Worm (Caenorhabditis elegans) whole organism, L4/young adult: ENCODE measurements around the gene C01G5.4.

Experiments used
- W03F9.2 ChIP-seq: fragments of 150-350 bp; optimal IDR thresholded peaks from 2 replicates; lab custom pipeline; 2014; ENCODE audit warnings: missing biosample characterization, missing genetic modification characterization
- dao-5 ChIP-seq: sonication (generic microtip); optimal IDR thresholded peaks from 2 replicates; lab custom pipeline; 2016; ENCODE audit warnings: missing genotype, missing genetic modification characterization, moderate library complexity, missing compliant biosample characterization
- him-1 ChIP-seq: sonication (generic microtip); optimal IDR thresholded peaks from 2 replicates; lab custom pipeline; 2016; ENCODE audit warnings: missing genotype, missing genetic modification reagents, missing genetic modification characterization, missing compliant biosample characterization

Gene C01G5.4

ce11 chrIV:6560434-6560833 is 28.9 kb downstream of the C01G5.4 start, which contains the start of gene best-9:
Gene best-9, plus strand, starts transcription at chrIV:6560734.
- no peak for TF ChIP-seq dao-5 (tag; lab: Kevin White, UChicago)
- TF ChIP-seq him-1 (tag; lab: Kevin White, UChicago) = no peak
- no peak for TF ChIP-seq W03F9.2

DNA sequence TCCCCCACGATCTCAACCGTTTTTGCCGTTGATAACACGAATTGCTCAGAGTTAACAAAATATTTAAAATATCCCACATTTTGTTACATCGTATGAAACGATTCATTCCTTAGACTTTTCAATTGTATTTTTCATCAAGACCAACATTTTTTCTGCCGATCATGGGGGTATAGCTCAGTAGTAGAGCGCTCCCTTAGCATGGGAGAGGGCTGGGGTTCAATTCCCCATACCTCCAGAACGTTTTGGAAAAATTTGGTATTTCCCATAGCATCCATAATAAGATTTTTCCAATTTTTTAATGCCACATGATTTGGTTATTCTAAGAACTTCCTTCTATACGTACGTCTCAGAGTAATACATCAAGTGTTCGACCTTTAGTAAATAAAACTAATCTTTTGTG is 30.5 kb downstream of the C01G5.4 start:
- TF ChIP-seq W03F9.2 = no peak
- TF ChIP-seq him-1 (tag; lab: Kevin White, UChicago) = no peak
- TF ChIP-seq dao-5 (tag; lab: Kevin White, UChicago) = no peak

ce11 chrIV:6565605-6566004 is 34.1 kb downstream of the C01G5.4 start:
- no peak for TF ChIP-seq dao-5 (tag; lab: Kevin White, UChicago)
- TF ChIP-seq W03F9.2 = no peak
- TF ChIP-seq him-1 (tag; lab: Kevin White, UChicago) = no peak

- TF ChIP-seq W03F9.2 (no peak), him-1 (tag; lab: Kevin White, UChicago) (no peak), dao-5 (tag; lab: Kevin White, UChicago) (no peak)
These were observed 40.7 kb downstream of the C01G5.4 start, which contains the start of gene bicd-1 for ce11 chrIV:6572238-6572637. Gene bicd-1, minus strand, starts transcription at chrIV:6572338.

- TF ChIP-seq W03F9.2 = no peak
- no peak for TF ChIP-seq him-1 (tag; lab: Kevin White, UChicago)
- TF ChIP-seq dao-5 (tag; lab: Kevin White, UChicago) = no peak
These were observed 41.1 kb downstream of the C01G5.4 start for ce11 chrIV:6572655-6573054.

ce11 chrIV:6574343-6574742 is 42.8 kb downstream of the C01G5.4 start:
- no peak for TF ChIP-seq W03F9.2
- no peak for TF ChIP-seq him-1 (tag; lab: Kevin White, UChicago)
- no peak for TF ChIP-seq dao-5 (tag; lab: Kevin White, UChicago)

DNA sequence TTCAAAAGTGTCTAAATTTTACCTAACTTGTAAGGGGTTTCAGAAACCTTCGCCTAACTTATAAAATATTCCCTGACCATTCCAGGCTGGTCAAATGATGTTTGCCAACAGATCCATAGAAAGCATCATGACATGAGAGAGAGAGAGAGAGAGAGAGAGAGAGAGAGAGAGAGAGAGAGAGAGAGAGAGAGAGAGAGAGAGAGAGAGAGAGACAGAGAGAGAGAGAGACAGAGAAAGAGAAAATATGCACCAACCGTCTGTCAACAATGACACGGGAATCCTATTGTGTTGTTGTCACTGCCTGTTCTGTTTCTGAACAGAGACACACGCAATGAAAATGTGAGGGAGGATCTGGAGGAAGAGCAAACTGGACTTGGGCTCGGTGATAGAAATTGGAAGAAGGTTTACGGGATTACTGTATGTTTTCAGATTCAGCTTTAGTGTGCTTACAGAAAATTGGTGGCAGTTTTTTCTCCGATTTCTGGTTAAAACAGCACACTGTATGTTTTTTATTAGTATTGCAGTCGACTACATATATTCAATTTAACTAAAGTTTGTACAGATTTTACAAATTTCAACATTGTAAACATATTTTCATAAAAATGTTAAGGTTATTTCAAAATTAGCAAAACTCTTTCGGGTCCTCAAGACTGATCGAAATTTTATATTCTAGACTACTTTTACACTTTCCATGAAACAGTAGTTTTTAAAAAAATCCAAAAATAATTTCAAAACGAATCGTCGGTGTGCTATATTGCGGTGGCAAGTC is 44.6 kb downstream of the C01G5.4 start:
- TF ChIP-seq dao-5 (tag; lab: Kevin White, UChicago) = no peak
- no peak for TF ChIP-seq him-1 (tag; lab: Kevin White, UChicago)
- no peak for TF ChIP-seq W03F9.2

DNA sequence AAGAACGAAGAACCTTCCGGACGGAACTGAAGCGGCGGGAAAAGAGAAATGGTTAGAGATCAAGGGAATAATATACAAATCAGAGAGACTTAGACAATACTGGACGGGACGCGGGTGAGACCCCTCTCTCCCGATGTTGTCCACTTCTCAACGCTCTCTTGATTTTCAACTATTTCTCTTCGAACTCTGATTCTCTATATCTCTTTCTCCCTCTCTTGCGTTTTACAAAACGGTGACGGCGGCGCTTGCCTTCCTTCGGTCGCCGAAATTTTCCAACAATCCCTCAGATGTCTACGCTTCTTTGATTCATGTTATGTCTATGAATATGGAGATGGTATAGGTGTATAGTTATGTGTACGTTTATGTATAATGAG is 45.2 kb downstream of the C01G5.4 start:
- TF ChIP-seq him-1 (tag; lab: Kevin White, UChicago) = no peak
- no peak for TF ChIP-seq W03F9.2
- no peak for TF ChIP-seq dao-5 (tag; lab: Kevin White, UChicago)

ce11 chrIV:6577914-6578313 is 46.4 kb downstream of the C01G5.4 start, which contains the start of gene C43G2.3:
Gene C43G2.3, plus strand, starts transcription at chrIV:6578214.
- TF ChIP-seq dao-5 (tag; lab: Kevin White, UChicago) = no peak
- no peak for TF ChIP-seq him-1 (tag; lab: Kevin White, UChicago)
- no peak for TF ChIP-seq W03F9.2

DNA sequence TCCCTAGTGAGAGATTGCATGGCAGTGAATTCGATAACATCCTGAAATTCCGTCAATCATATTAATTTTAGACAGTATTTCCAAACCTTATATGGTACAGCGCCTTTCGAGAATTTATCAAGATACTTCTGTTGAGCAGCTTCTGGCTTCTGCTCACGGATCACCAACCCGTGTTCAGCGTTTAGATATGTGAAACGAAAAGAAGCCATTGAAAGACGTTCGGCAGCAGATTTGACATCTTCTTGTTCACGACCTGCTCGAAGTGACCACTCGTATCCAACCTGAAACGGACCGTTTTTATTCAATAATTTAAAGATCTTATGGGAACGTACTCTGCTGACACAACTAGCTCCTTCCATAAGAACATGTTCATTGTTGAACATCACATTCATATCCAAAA is 50.1 kb downstream of the C01G5.4 start:
- TF ChIP-seq W03F9.2 (no peak), dao-5 (tag; lab: Kevin White, UChicago) (no peak), him-1 (tag; lab: Kevin White, UChicago) (no peak)

- TF ChIP-seq W03F9.2 (no peak), dao-5 (tag; lab: Kevin White, UChicago) (no peak), him-1 (tag; lab: Kevin White, UChicago) (no peak)
These were observed 51.1 kb downstream of the C01G5.4 start, which contains the start of gene odr-8 for ce11 chrIV:6582604-6583003. Gene odr-8, minus strand, starts transcription at chrIV:6582704.
